Worm (Caenorhabditis elegans) whole organism, L4/young adult: ENCODE data around the gene bir-1.

Experiments used
- W03F9.2 ChIP-seq: fragments of 150-350 bp; optimal IDR thresholded peaks from 2 replicates; lab custom pipeline; 2014; ENCODE audit warnings: missing biosample characterization, missing genetic modification characterization
- dao-5 ChIP-seq: sonication (generic microtip); optimal IDR thresholded peaks from 2 replicates; lab custom pipeline; 2016; ENCODE audit warnings: missing genotype, missing genetic modification characterization, moderate library complexity, missing compliant biosample characterization
- him-1 ChIP-seq: sonication (generic microtip); optimal IDR thresholded peaks from 2 replicates; lab custom pipeline; 2016; ENCODE audit warnings: missing genotype, missing genetic modification reagents, missing genetic modification characterization, missing compliant biosample characterization

DNA sequence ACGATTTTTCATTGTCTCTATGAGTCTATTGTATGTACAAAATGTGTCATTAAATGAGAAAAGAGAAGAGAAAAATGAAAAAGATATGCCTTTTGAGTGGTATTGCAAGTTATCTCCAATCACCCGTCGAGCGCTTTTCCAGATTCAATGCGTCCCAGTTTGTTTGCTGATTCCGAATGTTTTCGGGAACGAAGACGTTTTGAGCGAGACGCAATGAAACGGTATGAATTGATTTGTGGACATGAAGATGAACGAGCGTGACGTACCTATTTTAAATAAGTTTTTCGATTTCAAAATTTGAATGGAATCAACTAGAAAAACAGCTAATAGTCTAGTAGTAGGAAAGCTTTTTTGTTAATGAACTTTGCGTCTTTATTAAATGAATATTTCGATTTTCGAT lies 27.5 kb upstream of the bir-1 start:
- no peak for TF ChIP-seq W03F9.2 (tag; lab: Kevin White, UChicago)
- no peak for TF ChIP-seq him-1 (tag; lab: Kevin White, UChicago)
- TF ChIP-seq dao-5: no peak
